Worm (Caenorhabditis elegans): Measurements from ENCODE around the gene T01B7.13.

ce11 chrII:8732339-8733100 is 17.3 kb downstream of the T01B7.13 start, which contains the start of gene rol-6:
- no peak for TF ChIP-seq ceh-82 (tag; optimal IDR thresholded peaks at IDR 0.05)
- TF ChIP-seq hlh-17 (GFP tag; optimal IDR thresholded peaks at IDR 0.05; ENCODE audit: borderline replicate concordance), result no peak
- TF ChIP-seq sptf-1 (tag; optimal IDR thresholded peaks at IDR 0.05), result no peak
- TF ChIP-seq ama-1 (optimal IDR thresholded peaks at IDR 0.05), result no peak
- TF ChIP-seq mdl-1 (tag; optimal IDR thresholded peaks at IDR 0.05), result no peak
- TF ChIP-seq sox-4 (tag; optimal IDR thresholded peaks at IDR 0.05), result no peak
- TF ChIP-seq ztf-11 (tag; optimal IDR thresholded peaks at IDR 0.05), result no peak
- no peak for TF ChIP-seq zip-4 (GFP tag; optimal IDR thresholded peaks at IDR 0.05)
- TF ChIP-seq ztf-4 (tag; optimal IDR thresholded peaks at IDR 0.05), result no peak
- TF ChIP-seq lin-39 (tag; optimal IDR thresholded peaks at IDR 0.05), result no peak
- no peak for TF ChIP-seq jun-1 (tag; optimal IDR thresholded peaks at IDR 0.05)
- TF ChIP-seq nhr-11 (tag; optimal IDR thresholded peaks at IDR 0.05), result no peak

Measured in whole organism, L1 larva.